Worm (Caenorhabditis elegans) whole organism, L1 larva: ENCODE data around the gene col-72.

Experiments
- aly-2 ChIP-seq: fragments of 150-350 bp; optimal IDR thresholded peaks from 2 replicates; lab custom pipeline; 2014; ENCODE audit warnings: missing biosample characterization, missing genetic modification characterization
- lin-15B ChIP-seq: fragments of 150-350 bp; sonication (generic microtip); optimal IDR thresholded peaks from 3 replicates; lab custom pipeline; 2014; ENCODE audit warnings: missing biosample characterization, missing genetic modification characterization
- mdl-1 ChIP-seq, 2 experiments: fragments of 150-350 bp; optimal IDR thresholded peaks; 2 replicates each; lab custom pipeline; 2014 to 2017; ENCODE audit warnings: missing biosample characterization in 2 of 2, missing genetic modification characterization in 2 of 2, inconsistent platforms in 1 of 2
- mep-1 ChIP-seq: fragments of 150-350 bp; optimal IDR thresholded peaks from 2 replicates; lab custom pipeline; 2014; ENCODE audit warnings: missing biosample characterization, missing genetic modification characterization
- skn-1 ChIP-seq: fragments of 150-350 bp; optimal IDR thresholded peaks from 2 replicates; lab custom pipeline; 2014; ENCODE audit warnings: missing biosample characterization, missing genetic modification characterization
- snpc-4 ChIP-seq: fragments of 150-350 bp; optimal IDR thresholded peaks from 2 replicates; lab custom pipeline; 2014; ENCODE audit warnings: missing biosample characterization, missing genetic modification characterization
- tbx-2 ChIP-seq: sonication (generic microtip); optimal IDR thresholded peaks from 2 replicates; lab custom pipeline; 2016; ENCODE audit warnings: missing genetic modification characterization, missing compliant biosample characterization

ce11 chrII:3481584-3481983 is 42.4 kb downstream of the col-72 start, which contains the start of gene Y49F6B.8:
- TF ChIP-seq tbx-2 (tag; lab: Kevin White, UChicago) (no peak), aly-2 (tag; lab: Kevin White, UChicago) (no peak), skn-1 (tag; lab: Kevin White, UChicago) (no peak), lin-15B (tag; lab: Kevin White, UChicago) (no peak), mep-1 (no peak), mdl-1 (tag; optimal IDR thresholded peaks at IDR 0.05; lab: Kevin White, UChicago) (no peak), snpc-4 (tag; lab: Kevin White, UChicago) (no peak)
